Worm (Caenorhabditis elegans): ENCODE results near the gene F07H5.7.

ce11 chrII:8812346-8812745 lies 18.4 kb upstream of the F07H5.7 start:
- no peak for TF ChIP-seq him-1 (tag; optimal IDR thresholded peaks at IDR 0.05)
- TF ChIP-seq dao-5 (tag; optimal IDR thresholded peaks at IDR 0.05), result no peak
- TF ChIP-seq W03F9.2 (tag; optimal IDR thresholded peaks at IDR 0.05), result no peak

Measured in whole organism, L4/young adult.